Worm (Caenorhabditis elegans) whole organism, L4 larva: ENCODE measurements around the gene ins-4.

Experiments
- mdl-1 ChIP-seq, 2 experiments: fragments of 150-350 bp in 1 of 2; sonication (generic microtip) in 1 of 2; optimal IDR thresholded peaks; 2 replicates each; lab custom pipeline; 2014 to 2017; ENCODE audit warnings: missing biosample characterization in 2 of 2, missing genetic modification characterization in 2 of 2
- snpc-4 ChIP-seq: fragments of 150-350 bp; optimal IDR thresholded peaks from 2 replicates; lab custom pipeline; 2014; ENCODE audit warnings: missing biosample characterization, missing genetic modification characterization

ce11 chrII:5962343-5962742, 33.8 kb upstream of the ins-4 start:
- no peak for TF ChIP-seq mdl-1 (tag; optimal IDR thresholded peaks at IDR 0.05; lab: Kevin White, UChicago)
- no peak for TF ChIP-seq snpc-4 (tag; lab: Kevin White, UChicago)
